Fruit fly (Drosophila melanogaster): ENCODE results near the gene MtnC.
A peak's percentile ranks its signal among the peaks of the same experiment; 100 is the strongest.

DNA sequence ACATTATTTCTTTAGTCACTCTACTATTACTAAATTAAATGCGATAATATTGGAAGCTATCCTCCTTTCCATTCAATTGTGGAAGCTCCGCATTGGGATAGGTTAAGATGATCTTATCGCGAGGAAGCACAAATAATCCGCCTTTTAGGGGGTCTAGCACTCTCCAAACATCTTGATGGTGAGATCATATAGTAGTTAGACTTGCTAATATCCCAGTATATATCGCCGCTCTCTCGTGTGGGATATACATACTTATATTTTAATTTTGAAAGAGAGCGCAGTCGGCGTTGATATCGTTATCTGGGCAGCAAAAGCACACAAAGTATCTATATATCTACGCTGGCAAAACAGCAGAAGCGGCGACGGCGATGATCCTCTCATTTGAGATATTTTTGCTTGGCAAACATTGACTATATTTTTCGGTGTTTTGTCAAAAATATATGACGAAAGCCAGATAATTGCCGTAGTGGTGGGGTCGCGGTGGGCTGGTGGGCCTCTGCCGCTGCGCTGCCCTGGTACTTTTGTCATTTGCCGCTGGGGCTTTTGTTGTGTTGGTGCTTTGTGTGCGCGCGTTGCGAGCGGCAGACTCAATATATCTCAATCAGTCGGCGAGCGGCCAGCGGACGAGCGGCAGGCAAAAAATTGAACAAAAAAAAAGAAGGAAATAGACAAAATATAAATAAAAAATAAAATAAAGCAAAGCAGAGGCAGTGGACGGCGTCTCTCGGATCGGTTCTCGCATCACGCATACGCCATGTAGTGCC is 42.5 kb upstream of the MtnC start:
- TF ChIP-seq kay (GFP tag; ENCODE audit: borderline replicate concordance) (no peak), ovo (GFP tag; optimal IDR thresholded peaks at IDR 0.05) (no peak), CG5204 (GFP tag; optimal IDR thresholded peaks at IDR 0.05) (no peak), Hr96 (GFP tag; optimal IDR thresholded peaks at IDR 0.05) (no peak), toe (GFP tag; optimal IDR thresholded peaks at IDR 0.05) (no peak), cnc (optimal IDR thresholded peaks at IDR 0.05) (no peak), bab1 (GFP tag; optimal IDR thresholded peaks at IDR 0.05) (no peak), pad (GFP tag; optimal IDR thresholded peaks at IDR 0.05) (no peak), Clk (GFP tag; optimal IDR thresholded peaks at IDR 0.05) (no peak), cic (GFP tag; optimal IDR thresholded peaks at IDR 0.05) (peak; percentile 65), CG7045 (GFP tag; optimal IDR thresholded peaks at IDR 0.05) (peak; percentile 9), tj (GFP tag; optimal IDR thresholded peaks at IDR 0.05) (no peak)
